Fruit fly (Drosophila melanogaster): ENCODE measurements around the gene mbf1.

The mbf1 gene

dm6 chr3L:16581201-16581705, 7.0 kb downstream of the mbf1 start, which contains the start of gene Smn (continued):
- TF ChIP-seq Rfx (GFP tag; IDR thresholded peaks at IDR 0.05): peak; percentile 31; the same call in 1 of the 2 replicates
- no peak for TF ChIP-seq CG6254 (GFP tag; optimal IDR thresholded peaks at IDR 0.05)
- TF ChIP-seq CG33213 (GFP tag; optimal IDR thresholded peaks at IDR 0.05): peak; percentile 43
- TF ChIP-seq CG9609 (GFP tag; optimal IDR thresholded peaks at IDR 0.05): peak; percentile 36
- TF ChIP-seq odd (GFP tag; optimal IDR thresholded peaks at IDR 0.05): no peak
- TF ChIP-seq shn (GFP tag; optimal IDR thresholded peaks at IDR 0.05): peak; percentile 52
- TF ChIP-seq Dbx (GFP tag; IDR thresholded peaks at IDR 0.05): 0 out of 3 replicates have a peak, but pooled peaks have one; percentile 56
- TF ChIP-seq CG14050 (GFP tag; IDR thresholded peaks at IDR 0.05): no peak
- TF ChIP-seq stc (GFP tag; IDR thresholded peaks at IDR 0.05): no peak
- peak; percentile 73 for TF ChIP-seq tna (GFP tag; IDR thresholded peaks at IDR 0.05; ENCODE audit: partially characterized antibody)
- peak; percentile 86 for TF ChIP-seq amos (GFP tag; IDR thresholded peaks at IDR 0.05; ENCODE audit: partially characterized antibody)
- TF ChIP-seq Drgx (GFP tag; IDR thresholded peaks at IDR 0.05): peak; percentile 13; the same call in 1 of the 2 replicates
- TF ChIP-seq CG17328 (GFP tag; IDR thresholded peaks at IDR 0.05): no peak
- TF ChIP-seq CG14965 (GFP tag; optimal IDR thresholded peaks at IDR 0.05; ENCODE audit: borderline replicate concordance): no peak
- peak; percentile 43; the same call in 1 of the 2 replicates for TF ChIP-seq NFAT (GFP tag; IDR thresholded peaks at IDR 0.05)
- TF ChIP-seq CG2116 (GFP tag; optimal IDR thresholded peaks at IDR 0.05): peak; percentile 97
- peak; percentile 72 for TF ChIP-seq CG2129 (GFP tag; IDR thresholded peaks at IDR 0.05; ENCODE audit: partially characterized antibody)
- no peak for TF ChIP-seq CG17802 (tag; optimal IDR thresholded peaks at IDR 0.05)
- 0 out of 3 replicates have a peak, but pooled peaks have one; percentile 13 for TF ChIP-seq CG11093 (GFP tag; IDR thresholded peaks at IDR 0.05)
- TF ChIP-seq Nf-YB (GFP tag; optimal IDR thresholded peaks at IDR 0.05): peak; percentile 7
- TF ChIP-seq CG2875 (GFP tag; optimal IDR thresholded peaks at IDR 0.05): no peak
- TF ChIP-seq peb (GFP tag; IDR thresholded peaks at IDR 0.05): no peak
- TF ChIP-seq CG13775 (GFP tag; optimal IDR thresholded peaks at IDR 0.05): peak; percentile 17
- TF ChIP-seq CG34376 (GFP tag; optimal IDR thresholded peaks at IDR 0.05): peak; percentile 49
- no peak for TF ChIP-seq dati (GFP tag; IDR thresholded peaks at IDR 0.05)
- peak; percentile 46; the same call in 1 of the 2 replicates for TF ChIP-seq Poxn (GFP tag; IDR thresholded peaks at IDR 0.05)
- no peak for TF ChIP-seq fd64A (GFP tag; optimal IDR thresholded peaks at IDR 0.05)
- TF ChIP-seq CG3726 (GFP tag; IDR thresholded peaks at IDR 0.05): no peak
- TF ChIP-seq ash1 (GFP tag; optimal IDR thresholded peaks at IDR 0.05): no peak
- no peak for TF ChIP-seq Hr39 (optimal IDR thresholded peaks at IDR 0.05)
- peak; percentile 3 for TF ChIP-seq Dad (GFP tag; optimal IDR thresholded peaks at IDR 0.05)
- peak; percentile 81 for TF ChIP-seq Doc3 (GFP tag; IDR thresholded peaks at IDR 0.05; ENCODE audit: partially characterized antibody)
- no peak for TF ChIP-seq tap (tag; optimal IDR thresholded peaks at IDR 0.05)
- TF ChIP-seq ac (GFP tag; optimal IDR thresholded peaks at IDR 0.05): no peak
- TF ChIP-seq B-H1 (GFP tag; IDR thresholded peaks at IDR 0.05): no peak
- TF ChIP-seq CG14667 (GFP tag; IDR thresholded peaks at IDR 0.05): no peak
- no peak for TF ChIP-seq zf30C (GFP tag; optimal IDR thresholded peaks at IDR 0.05)
- no peak for TF ChIP-seq CG17612 (GFP tag; IDR thresholded peaks at IDR 0.05)
- TF ChIP-seq jigr1 (GFP tag; IDR thresholded peaks at IDR 0.05): no peak
- TF ChIP-seq CG3838 (GFP tag; optimal IDR thresholded peaks at IDR 0.05): no peak
- peak; percentile 53 for TF ChIP-seq lab (GFP tag; optimal IDR thresholded peaks at IDR 0.05)
- peak; percentile 72 for TF ChIP-seq CG30403 (GFP tag; optimal IDR thresholded peaks at IDR 0.05)
- TF ChIP-seq HLH54F (GFP tag; optimal IDR thresholded peaks at IDR 0.05): peak; percentile 60
- TF ChIP-seq Hey (tag; optimal IDR thresholded peaks at IDR 0.05): no peak
- no peak for TF ChIP-seq CG14441 (GFP tag; IDR thresholded peaks at IDR 0.05)
- TF ChIP-seq CG3847 (GFP tag; IDR thresholded peaks at IDR 0.05): peak; percentile 55
- peak; percentile 65 for TF ChIP-seq Dref (GFP tag; IDR thresholded peaks at IDR 0.05)
- peak; percentile 91 for TF ChIP-seq Scr (GFP tag; IDR thresholded peaks at IDR 0.05; ENCODE audit: partially characterized antibody)
- no peak for TF ChIP-seq repo (GFP tag; optimal IDR thresholded peaks at IDR 0.05)
- no peak for TF ChIP-seq maf-S (GFP tag; optimal IDR thresholded peaks at IDR 0.05)
- no peak for TF ChIP-seq Lpt (GFP tag; optimal IDR thresholded peaks at IDR 0.05)
- TF ChIP-seq Camta (GFP tag; optimal IDR thresholded peaks at IDR 0.05): peak; percentile 62

All from whole organism, embryonic.